Fruit fly (Drosophila melanogaster) whole organism, wandering third instar larva: Measurements from ENCODE around the gene CG33160.

ENCODE experiments used
- Abd-B ChIP-seq: fragments of >200 bp; optimal IDR thresholded peaks from 2 replicates; lab custom pipeline; 2017; ENCODE audit warnings: missing biosample characterization, missing genetic modification characterization
- CG32264 ChIP-seq: fragments of 200-800 bp; sonication (Bioruptor generic); optimal IDR thresholded peaks from 2 replicates; lab custom pipeline; 2016; ENCODE audit warnings: missing biosample characterization, missing genetic modification characterization
- Dif ChIP-seq: fragments of 200-275, 200-300 bp; sonication (Bioruptor generic); optimal IDR thresholded peaks from 2 replicates; lab custom pipeline; 2018; ENCODE audit warnings: missing biosample characterization, missing genetic modification characterization; ENCODE audit not compliant: partially characterized antibody
- GATAd ChIP-seq: sonication (Bioruptor generic); optimal IDR thresholded peaks from 2 replicates; lab custom pipeline; 2016; ENCODE audit warnings: missing biosample characterization, missing genetic modification characterization
- Hnf4 ChIP-seq: fragments of 200-800 bp; sonication (Bioruptor generic); optimal IDR thresholded peaks from 2 replicates; lab custom pipeline; 2016; ENCODE audit warnings: missing biosample characterization, mild to moderate bottlenecking, missing genetic modification characterization
- Hr78 ChIP-seq: fragments of >200 bp; optimal IDR thresholded peaks from 2 replicates; lab custom pipeline; 2017; ENCODE audit warnings: missing biosample characterization, missing genetic modification characterization
- Hr83 ChIP-seq: fragments of 200-300 bp; sonication (Bioruptor generic); optimal IDR thresholded peaks from 2 replicates; lab custom pipeline; 2016; ENCODE audit warnings: missing biosample characterization, mild to moderate bottlenecking, missing genetic modification characterization, moderate library complexity; ENCODE audit not compliant: poor library complexity, severe bottlenecking
- Jra ChIP-seq: sonication (Bioruptor generic); optimal IDR thresholded peaks from 2 replicates; lab custom pipeline; 2016; ENCODE audit warnings: missing biosample characterization, missing genetic modification characterization
- Mio ChIP-seq: sonication (Bioruptor generic); optimal IDR thresholded peaks from 2 replicates; lab custom pipeline; 2016; ENCODE audit warnings: missing biosample characterization, missing genetic modification characterization
- N ChIP-seq: fragments of >200 bp; optimal IDR thresholded peaks from 2 replicates; lab custom pipeline; 2018; ENCODE audit warnings: missing biosample characterization, missing external identifiers, missing genetic modification characterization
- Vsx2 ChIP-seq: fragments of 200-300, 225-300 bp; sonication (Bioruptor generic); optimal IDR thresholded peaks from 2 replicates; lab custom pipeline; 2018; ENCODE audit warnings: missing biosample characterization, missing genetic modification characterization; ENCODE audit not compliant: partially characterized antibody
- br ChIP-seq: fragments of 200-800 bp; sonication (Bioruptor generic); optimal IDR thresholded peaks from 2 replicates; lab custom pipeline; 2016; ENCODE audit warnings: missing biosample characterization, missing genetic modification characterization
- brk ChIP-seq: fragments of 200-800 bp; sonication (Bioruptor generic); optimal IDR thresholded peaks from 2 replicates; lab custom pipeline; 2016; ENCODE audit warnings: missing biosample characterization, mild to moderate bottlenecking, missing genetic modification characterization
- dsf ChIP-seq: sonication (Bioruptor generic); optimal IDR thresholded peaks from 2 replicates; lab custom pipeline; 2016; ENCODE audit warnings: missing biosample characterization, missing genetic modification characterization, borderline replicate concordance
- foxo ChIP-seq, 2 experiments: fragments of 200-800 bp; sonication (Bioruptor generic); optimal IDR thresholded peaks; 2 replicates in 1 of 2; 3 replicates in 1 of 2; lab custom pipeline; 2016 to 2017; ENCODE audit warnings: missing biosample characterization in 2 of 2, missing genetic modification characterization in 2 of 2
- fru ChIP-seq: fragments of 200-800 bp; sonication (Bioruptor generic); optimal IDR thresholded peaks from 3 replicates; lab custom pipeline; 2016; ENCODE audit warnings: missing biosample characterization, mild to moderate bottlenecking, missing genetic modification characterization
- jim ChIP-seq: fragments of 175-275, 200-325 bp; sonication (Bioruptor generic); optimal IDR thresholded peaks from 2 replicates; lab custom pipeline; 2016; ENCODE audit warnings: missing biosample characterization, mild to moderate bottlenecking, missing genetic modification characterization
- psq ChIP-seq: fragments of 200-800 bp; sonication (Bioruptor generic); optimal IDR thresholded peaks from 3 replicates; lab custom pipeline; 2017; ENCODE audit warnings: missing biosample characterization, mild to moderate bottlenecking, missing genetic modification characterization, moderate library complexity
- rgr ChIP-seq: fragments of 200-800 bp; sonication (Bioruptor generic); optimal IDR thresholded peaks from 3 replicates; lab custom pipeline; 2016; ENCODE audit warnings: missing biosample characterization, mild to moderate bottlenecking, missing genetic modification characterization
- sage ChIP-seq: fragments of 200-800 bp; sonication (Bioruptor generic); optimal IDR thresholded peaks from 2 replicates; lab custom pipeline; 2016; ENCODE audit warnings: missing biosample characterization, mild to moderate bottlenecking, missing genetic modification characterization
- woc ChIP-seq: sonication (Bioruptor generic); optimal IDR thresholded peaks from 2 replicates; lab custom pipeline; 2016; ENCODE audit warnings: missing biosample characterization, mild to moderate bottlenecking, missing genetic modification characterization

Gene CG33160

DNA sequence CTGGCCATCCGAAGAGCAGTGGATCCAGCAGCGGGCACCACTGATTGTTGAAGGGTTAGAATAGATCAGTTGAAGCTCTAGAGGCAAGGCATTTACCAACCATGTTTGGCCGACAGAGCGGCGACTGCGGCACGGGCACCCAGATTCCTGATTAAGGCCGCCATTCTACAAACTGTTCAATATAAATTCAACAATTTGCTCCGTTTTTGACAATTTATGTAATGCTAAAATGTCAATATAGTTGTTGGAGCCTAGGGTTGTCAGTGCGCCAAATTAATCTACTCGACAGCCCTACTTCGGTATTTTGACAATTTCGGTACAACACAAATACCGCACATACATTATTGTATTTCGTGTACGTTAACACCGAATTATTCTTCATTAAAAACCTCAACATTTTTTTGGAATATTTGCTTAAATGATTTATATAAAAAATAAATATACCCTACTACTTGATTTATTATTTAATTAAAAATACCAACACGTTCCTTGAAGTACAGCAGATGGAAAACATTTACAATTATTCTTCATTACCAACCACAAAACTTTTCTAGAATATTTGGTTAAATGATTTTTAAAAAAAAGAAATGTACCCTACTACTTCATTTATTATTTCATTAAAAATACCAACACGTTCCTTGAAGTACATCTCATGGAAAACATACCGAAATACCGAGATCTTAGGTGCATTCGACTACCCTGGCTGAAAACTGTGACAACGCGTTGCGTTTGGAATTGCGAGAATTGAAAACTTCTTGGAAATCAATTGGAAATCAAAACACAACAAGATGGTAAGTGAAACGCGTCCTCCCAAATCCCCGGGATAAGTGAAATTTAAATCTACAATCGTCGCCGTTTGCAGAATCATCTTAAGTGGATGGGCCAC is 46.6 kb downstream of the CG33160 start, which contains the start of the genes ND-30 and CG15812:
ND-30 (minus strand) TSS at position 270 of the 886 bp plus-strand sequence.
CG15812 (plus strand) TSS at position 683 of the 886 bp plus-strand sequence.
- TF ChIP-seq psq (peak; percentile 22), CG32264 (GFP tag; lab: Kevin White, UChicago) (no peak), jim (no peak), Hr83 (peak; percentile 5), foxo (GFP tag; optimal IDR thresholded peaks at IDR 0.05; lab: Kevin White, UChicago) (peak in 1 of 2 experiments; percentile 21)

DNA sequence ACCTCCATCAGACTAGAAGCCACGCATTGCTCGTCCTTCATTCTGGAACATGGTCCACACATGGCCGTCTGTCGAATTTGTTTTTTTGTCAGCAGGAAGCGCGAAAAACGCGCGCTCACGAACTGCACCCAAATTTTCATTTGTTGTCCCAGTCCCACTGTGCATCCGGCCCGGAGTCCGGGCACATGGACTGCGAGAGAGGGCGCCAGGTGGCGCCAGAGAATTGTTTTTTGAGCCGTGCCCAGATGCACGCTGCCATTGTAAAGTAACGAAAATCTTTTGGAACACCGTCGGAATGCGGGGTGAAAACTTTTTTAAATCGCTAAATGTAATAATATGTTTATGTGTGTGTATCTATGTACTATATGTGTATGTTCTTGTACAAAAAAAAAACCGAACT is 48.5 kb downstream of the CG33160 start:
- TF ChIP-seq fru (GFP tag; lab: Kevin White, UChicago) (no peak), GATAd (GFP tag; lab: Kevin White, UChicago) (no peak), Jra (GFP tag; lab: Kevin White, UChicago) (no peak), Dif (GFP tag; lab: Kevin White, UChicago) (no peak), Hr78 (GFP tag; lab: Kevin White, UChicago) (no peak), br (no peak), Vsx2 (GFP tag; lab: Kevin White, UChicago) (no peak), N (GFP tag; lab: Kevin White, UChicago) (no peak), Mio (GFP tag; lab: Kevin White, UChicago) (no peak), dsf (GFP tag; lab: Kevin White, UChicago) (no peak), sage (GFP tag; lab: Kevin White, UChicago) (no peak), psq (no peak), Abd-B (GFP tag; lab: Kevin White, UChicago) (no peak), Hnf4 (no peak), woc (GFP tag; lab: Kevin White, UChicago) (no peak), brk (GFP tag; lab: Kevin White, UChicago) (no peak), jim (no peak), rgr (GFP tag; lab: Kevin White, UChicago) (no peak)
